Worm (Caenorhabditis elegans) whole organism, midembryonic: ENCODE results near the gene Y75B8A.7.
"Not testable (repeated sequence)": the region's sequence is repeated elsewhere in the genome, so short reads cannot be mapped to it uniquely, and the experiment has no call there.

Experiments used
- T22C8.4 ChIP-seq: fragments of 200-800 bp; sonication (Bioruptor generic); IDR thresholded peaks from 2 replicates; pipeline ENCODE4 v1.3.6; 2022; ENCODE audit warnings: missing genetic modification characterization, missing compliant biosample characterization
- cog-1 ChIP-seq: sonication (generic microtip); optimal IDR thresholded peaks from 2 replicates; lab custom pipeline; 2016; ENCODE audit warnings: missing genetic modification characterization, missing compliant biosample characterization
- flt-1 ChIP-seq: fragments of 200-800 bp; sonication (Bioruptor generic); IDR thresholded peaks from 2 replicates; pipeline ENCODE4 v1.3.6; 2022; ENCODE audit warnings: missing genetic modification characterization, missing compliant biosample characterization
- klf-2 ChIP-seq: fragments of 200-800 bp; sonication (Bioruptor generic); conservative IDR thresholded peaks from 2 replicates; pipeline ENCODE4 v1.3.6; 2022; ENCODE audit warnings: missing genetic modification reagents, missing genetic modification characterization, missing compliant biosample characterization
- med-1 ChIP-seq: sonication (generic microtip); optimal IDR thresholded peaks from 2 replicates; lab custom pipeline; 2017; ENCODE audit warnings: missing genetic modification characterization, mild to moderate bottlenecking, missing compliant biosample characterization, antibody characterized with exemption, missing genetic modification reagents; ENCODE audit not compliant: insufficient read depth
- ref-1 ChIP-seq: fragments of 200-800 bp; sonication (Bioruptor generic); conservative IDR thresholded peaks from 2 replicates; pipeline ENCODE4 v1.3.6; 2022; ENCODE audit warnings: missing genetic modification reagents, missing genetic modification characterization, missing compliant biosample characterization
- tab-1 ChIP-seq: fragments of 200-800 bp; sonication (Bioruptor generic); IDR thresholded peaks from 2 replicates; pipeline ENCODE4 v1.3.6; 2022; ENCODE audit warnings: missing genetic modification characterization, missing compliant biosample characterization
- ztf-23 ChIP-seq: fragments of 200-800 bp; sonication (Bioruptor generic); IDR thresholded peaks from 2 replicates; pipeline ENCODE4 v1.3.6; 2022; ENCODE audit warnings: missing genetic modification reagents, missing genetic modification characterization, missing compliant biosample characterization
- ztf-29 ChIP-seq: fragments of 200-800 bp; sonication (Bioruptor generic); IDR thresholded peaks from 2 replicates; pipeline ENCODE4 v1.3.6; 2022; ENCODE audit warnings: missing genetic modification reagents, missing genetic modification characterization, missing compliant biosample characterization

Y75B8A.7 gene

DNA sequence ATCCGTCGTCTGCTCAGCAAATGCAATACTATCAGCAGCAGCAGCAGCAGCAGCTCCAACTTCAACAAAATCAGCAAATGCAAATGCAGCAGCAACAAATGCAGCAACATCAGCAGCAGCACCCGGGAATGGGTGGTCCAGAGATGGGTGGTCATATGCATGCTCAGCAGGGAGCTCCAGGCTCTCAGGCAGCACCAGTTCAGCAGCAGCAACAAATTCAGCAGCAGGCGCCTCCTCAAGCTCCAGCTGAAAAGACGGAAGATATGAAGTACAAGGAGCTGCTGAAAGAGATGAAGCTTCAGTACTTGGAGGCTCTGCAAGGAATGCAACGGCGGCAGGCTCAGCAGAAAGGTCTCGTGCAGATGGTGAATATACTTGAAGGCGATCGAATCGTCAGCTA is 14.3 kb downstream of the Y75B8A.7 start:
- TF ChIP-seq klf-2 (GFP tag; lab: Robert Waterston, UW) (no peak), T22C8.4 (GFP tag; lab: Robert Waterston, UW) (no peak), ztf-23 (GFP tag; lab: Robert Waterston, UW) (no peak), cog-1 (tag; lab: Kevin White, UChicago) (no peak), tab-1 (no peak), flt-1 (GFP tag; lab: Robert Waterston, UW) (no peak), med-1 (GFP tag; lab: Kevin White, UChicago) (no peak), ref-1 (GFP tag; lab: Robert Waterston, UW) (no peak)

DNA sequence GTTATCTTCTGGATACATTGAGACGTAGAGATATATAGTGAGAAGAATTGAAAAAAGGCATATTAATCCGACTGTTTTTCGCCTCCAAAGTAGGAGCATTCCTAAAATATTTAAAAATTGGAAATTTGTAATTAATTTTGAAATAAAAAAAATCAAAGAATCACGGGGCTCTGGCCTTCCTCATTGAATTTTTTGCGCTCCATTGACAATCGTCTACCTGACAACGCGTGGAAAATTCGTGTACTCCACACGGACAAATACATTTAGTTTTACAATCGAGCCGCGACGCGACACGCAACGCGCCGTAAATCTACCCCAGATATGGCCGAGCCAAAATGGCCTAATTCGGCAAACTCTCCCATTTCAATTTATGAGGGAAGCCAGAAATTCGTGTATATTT is 24.4 kb downstream of the Y75B8A.7 start, which contains the start of gene gly-11:
TSS of gene gly-11 (minus strand) at position 101 of the 400 bp plus-strand sequence.
- TF ChIP-seq tab-1; cog-1 (tag; lab: Kevin White, UChicago); flt-1 (GFP tag; lab: Robert Waterston, UW): not testable (repeated sequence)

DNA sequence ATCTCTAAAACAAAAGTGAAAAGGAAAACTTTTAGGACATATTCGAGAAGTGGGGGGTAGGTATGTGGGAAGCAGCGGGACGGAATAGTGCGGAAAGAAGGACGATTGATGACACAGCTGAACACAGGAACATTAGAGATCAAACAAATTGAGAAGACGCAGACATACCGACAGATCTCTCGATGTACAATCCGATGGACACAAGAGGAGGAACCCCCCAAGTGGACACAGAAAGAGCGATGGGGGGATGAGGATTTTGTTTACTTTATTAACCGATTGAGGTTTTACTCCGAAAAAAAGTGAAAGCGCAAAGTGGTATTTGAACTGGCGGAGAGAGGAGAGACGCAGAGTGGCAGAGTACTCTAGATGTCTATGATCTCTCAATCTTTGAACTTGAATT is 25.4 kb downstream of the Y75B8A.7 start:
- peak; percentile 73 for TF ChIP-seq cog-1 (tag; lab: Kevin White, UChicago)
- TF ChIP-seq flt-1 (GFP tag; lab: Robert Waterston, UW) = 0 out of 2 replicates have a peak, but pooled peaks have one; percentile 24
- TF ChIP-seq klf-2 (GFP tag; lab: Robert Waterston, UW) = no peak

DNA sequence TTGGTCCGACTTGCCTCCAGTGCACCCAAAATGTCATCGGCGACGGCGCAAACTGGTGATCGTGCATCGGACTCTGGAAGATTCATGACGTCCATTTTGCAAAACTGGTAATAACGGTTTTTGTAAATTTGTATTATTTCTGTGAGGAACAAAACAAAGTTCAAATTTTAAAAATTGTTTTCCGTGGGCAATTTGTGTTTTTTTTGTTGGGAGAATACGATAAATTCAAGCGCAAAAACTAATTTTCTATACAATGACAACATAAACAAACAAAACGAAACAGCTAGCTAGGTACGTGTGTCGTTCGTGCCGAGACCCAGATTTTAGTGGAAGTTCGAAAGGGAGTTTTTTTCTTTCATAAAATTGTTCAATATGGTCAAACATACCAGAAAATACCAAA is 30.2 kb downstream of the Y75B8A.7 start, which contains the start of gene Y75B8A.10:
TSS of gene Y75B8A.10 (minus strand) at position 101 of the 400 bp plus-strand sequence.
- no peak for TF ChIP-seq flt-1 (GFP tag; lab: Robert Waterston, UW)
- no peak for TF ChIP-seq klf-2 (GFP tag; lab: Robert Waterston, UW)
- TF ChIP-seq tab-1 = no peak
- no peak for TF ChIP-seq ref-1 (GFP tag; lab: Robert Waterston, UW)
- TF ChIP-seq ztf-29 (GFP tag; lab: Robert Waterston, UW) = no peak
- TF ChIP-seq T22C8.4 (GFP tag; lab: Robert Waterston, UW) = no peak
- no peak for TF ChIP-seq ztf-23 (GFP tag; lab: Robert Waterston, UW)
- no peak for TF ChIP-seq cog-1 (tag; lab: Kevin White, UChicago)
- TF ChIP-seq med-1 (GFP tag; lab: Kevin White, UChicago) = no peak

DNA sequence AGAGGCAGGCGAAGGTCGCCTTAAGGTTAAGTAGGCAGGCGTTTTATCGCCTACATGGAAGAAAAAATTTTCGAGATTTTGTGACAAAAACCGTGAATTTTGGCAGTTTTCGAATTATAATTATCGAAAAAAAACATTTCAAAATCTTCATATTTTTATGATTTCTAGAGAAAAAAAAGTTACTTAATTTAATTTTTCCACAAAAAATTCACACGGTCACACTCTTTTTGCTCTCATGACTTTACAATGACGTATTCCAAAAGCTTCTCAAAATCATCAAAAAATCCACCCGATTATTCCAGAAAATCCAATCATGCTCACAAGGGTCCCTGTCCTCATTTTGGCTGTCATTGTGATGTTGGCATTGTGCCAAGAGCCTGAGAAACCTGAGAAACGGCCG is 33.4 kb downstream of the Y75B8A.7 start, which contains the start of gene lury-1:
TSS of gene lury-1 (plus strand) at position 301 of the 400 bp plus-strand sequence.
- no peak for TF ChIP-seq ztf-23 (GFP tag; lab: Robert Waterston, UW)
- no peak for TF ChIP-seq flt-1 (GFP tag; lab: Robert Waterston, UW)
- TF ChIP-seq cog-1 (tag; lab: Kevin White, UChicago) = no peak
- no peak for TF ChIP-seq med-1 (GFP tag; lab: Kevin White, UChicago)
- no peak for TF ChIP-seq klf-2 (GFP tag; lab: Robert Waterston, UW)
- no peak for TF ChIP-seq ref-1 (GFP tag; lab: Robert Waterston, UW)
- no peak for TF ChIP-seq tab-1
- TF ChIP-seq ztf-29 (GFP tag; lab: Robert Waterston, UW) = no peak
- TF ChIP-seq T22C8.4 (GFP tag; lab: Robert Waterston, UW) = no peak

DNA sequence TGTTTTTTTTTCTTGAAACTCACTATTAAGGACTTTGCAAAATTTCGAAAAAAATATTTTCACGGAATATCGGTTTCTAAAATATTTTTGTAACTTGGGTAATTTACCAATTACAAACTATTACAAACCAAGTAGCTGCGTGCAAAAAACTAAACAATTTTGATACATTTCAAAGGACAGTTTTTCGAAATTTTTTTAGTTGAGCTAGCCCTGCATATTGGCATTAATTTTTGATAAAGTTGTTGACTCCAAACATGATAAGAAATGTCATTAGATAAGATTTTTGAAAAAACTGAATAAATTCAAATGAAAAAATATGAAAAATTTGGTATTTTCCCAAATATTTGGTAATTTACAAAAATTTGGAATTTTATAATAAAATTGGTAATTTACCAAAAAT is 35.5 kb downstream of the Y75B8A.7 start:
- TF ChIP-seq cog-1 (tag; lab: Kevin White, UChicago) (no peak), tab-1 (no peak), ztf-23 (GFP tag; lab: Robert Waterston, UW) (no peak), ztf-29 (GFP tag; lab: Robert Waterston, UW) (no peak), klf-2 (GFP tag; lab: Robert Waterston, UW) (no peak), med-1 (GFP tag; lab: Kevin White, UChicago) (no peak), T22C8.4 (GFP tag; lab: Robert Waterston, UW) (no peak), ref-1 (GFP tag; lab: Robert Waterston, UW) (no peak), flt-1 (GFP tag; lab: Robert Waterston, UW) (no peak)

DNA sequence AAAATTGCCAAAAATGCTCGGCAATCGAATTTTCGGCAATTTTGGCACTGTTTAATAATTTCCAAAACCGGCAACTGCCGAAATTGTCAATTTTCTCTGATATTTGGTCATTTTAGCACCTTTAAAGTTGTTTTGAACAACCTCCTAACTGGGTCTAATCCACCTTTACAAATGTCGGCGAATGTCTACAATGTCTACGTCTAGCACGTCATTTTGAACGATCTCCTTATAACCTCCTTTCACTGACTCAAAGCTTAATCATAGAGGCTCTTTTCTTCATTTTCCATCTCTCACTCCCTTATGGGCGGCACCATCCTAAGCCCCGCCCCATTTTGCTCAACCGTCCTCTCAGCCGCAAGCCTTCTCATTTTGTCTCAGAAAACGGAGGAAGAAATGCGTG is 41.5 kb downstream of the Y75B8A.7 start, which contains the start of gene Y75B8A.44:
TSS of gene Y75B8A.44 (plus strand) at position 301 of the 400 bp plus-strand sequence.
- TF ChIP-seq ztf-23 (GFP tag; lab: Robert Waterston, UW) = no peak
- no peak for TF ChIP-seq tab-1
- no peak for TF ChIP-seq cog-1 (tag; lab: Kevin White, UChicago)
- TF ChIP-seq flt-1 (GFP tag; lab: Robert Waterston, UW) = no peak
- no peak for TF ChIP-seq ztf-29 (GFP tag; lab: Robert Waterston, UW)
- TF ChIP-seq ref-1 (GFP tag; lab: Robert Waterston, UW) = no peak

DNA sequence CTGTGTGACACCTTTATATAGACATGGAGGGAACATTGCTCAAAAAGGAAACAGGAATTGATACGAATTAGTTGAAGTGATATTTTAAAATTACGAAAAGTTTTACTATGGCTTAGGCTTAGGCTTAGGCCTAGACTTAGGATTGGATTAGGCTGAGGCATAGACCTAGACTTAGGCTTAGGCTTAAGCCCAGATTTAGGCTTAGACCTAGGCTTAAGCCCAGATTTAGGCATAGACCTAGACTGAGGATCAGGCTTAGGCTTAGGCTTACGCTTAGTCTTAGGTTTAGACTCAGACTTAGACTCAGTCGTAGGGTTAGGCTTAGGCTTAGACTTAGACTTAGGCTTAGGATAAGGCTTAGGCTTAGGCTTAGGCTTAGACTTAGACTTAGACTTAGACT is 43.3 kb downstream of the Y75B8A.7 start:
- TF ChIP-seq flt-1 (GFP tag; lab: Robert Waterston, UW) (no peak), cog-1 (tag; lab: Kevin White, UChicago) (no peak), ztf-23 (GFP tag; lab: Robert Waterston, UW) (no peak), tab-1 (no peak), T22C8.4 (GFP tag; lab: Robert Waterston, UW) (no peak), med-1 (GFP tag; lab: Kevin White, UChicago) (no peak), klf-2 (GFP tag; lab: Robert Waterston, UW) (no peak), ref-1 (GFP tag; lab: Robert Waterston, UW) (no peak), ztf-29 (GFP tag; lab: Robert Waterston, UW) (no peak)

DNA sequence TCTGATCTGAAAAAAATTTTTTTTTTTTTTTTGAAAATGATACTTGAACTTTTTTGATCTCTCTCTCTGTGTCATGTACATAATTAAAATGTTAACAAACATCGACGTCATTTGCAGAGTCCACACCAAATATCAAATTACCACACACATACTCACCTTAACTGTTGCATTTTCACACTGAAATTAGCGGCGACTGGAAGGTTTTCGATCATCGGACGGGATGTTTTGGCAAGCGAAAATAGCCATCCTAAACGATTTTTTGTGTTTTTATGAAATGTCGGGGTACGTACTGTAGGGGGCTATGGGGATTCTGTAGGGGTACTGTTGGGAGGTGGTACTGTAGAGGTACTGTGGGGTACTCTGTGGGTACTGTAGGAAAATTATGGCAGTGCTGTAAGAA is 45.4 kb downstream of the Y75B8A.7 start:
- no peak for TF ChIP-seq tab-1
- no peak for TF ChIP-seq ref-1 (GFP tag; lab: Robert Waterston, UW)
- TF ChIP-seq med-1 (GFP tag; lab: Kevin White, UChicago) = no peak
- no peak for TF ChIP-seq ztf-23 (GFP tag; lab: Robert Waterston, UW)
- TF ChIP-seq klf-2 (GFP tag; lab: Robert Waterston, UW) = no peak
- no peak for TF ChIP-seq T22C8.4 (GFP tag; lab: Robert Waterston, UW)
- no peak for TF ChIP-seq ztf-29 (GFP tag; lab: Robert Waterston, UW)
- no peak for TF ChIP-seq cog-1 (tag; lab: Kevin White, UChicago)
- TF ChIP-seq flt-1 (GFP tag; lab: Robert Waterston, UW) = no peak
